Fruit fly (Drosophila melanogaster) whole organism, embryonic: Measurements from ENCODE around the gene sky.

Experiments
- Ada2b ChIP-seq: fragments of 200-800 bp; sonication (Bioruptor generic); IDR thresholded peaks from 2 replicates; pipeline ENCODE4 v1.3.6; 2022; ENCODE audit warnings: missing biosample characterization, missing genetic modification characterization
- Atf6 ChIP-seq: fragments of 200-800 bp; sonication (Bioruptor generic); IDR thresholded peaks from 2 replicates; pipeline ENCODE4 v1.3.6; 2022; ENCODE audit warnings: missing biosample characterization, missing genetic modification characterization
- CG11456 ChIP-seq: fragments of 200-800 bp; sonication (Bioruptor generic); IDR thresholded peaks from 3 replicates; pipeline ENCODE4 v1.3.6; 2022; ENCODE audit warnings: missing biosample characterization, missing genetic modification characterization
- CG12104 ChIP-seq: fragments of 200-800 bp; sonication (Bioruptor generic); optimal IDR thresholded peaks from 3 replicates; lab custom pipeline; 2016; ENCODE audit warnings: missing biosample characterization, missing genetic modification characterization
- CG13424 ChIP-seq: fragments of 200-800 bp; sonication (Bioruptor generic); optimal IDR thresholded peaks from 2 replicates; lab custom pipeline; 2019; ENCODE audit warnings: missing biosample characterization, mild to moderate bottlenecking, missing genetic modification characterization, moderate library complexity
- CG13624 ChIP-seq: fragments of 200-800 bp; sonication (Bioruptor generic); optimal IDR thresholded peaks from 2 replicates; lab custom pipeline; 2016; ENCODE audit warnings: missing biosample characterization, missing genetic modification characterization
- CG14710 ChIP-seq: fragments of 200-800 bp; sonication (Bioruptor generic); optimal IDR thresholded peaks from 3 replicates; lab custom pipeline; 2019; ENCODE audit warnings: missing biosample characterization, mild to moderate bottlenecking, missing genetic modification characterization, moderate library complexity
- CG15696 ChIP-seq: fragments of 200-800 bp; sonication (Bioruptor generic); optimal IDR thresholded peaks from 2 replicates; lab custom pipeline; 2019; ENCODE audit warnings: missing biosample characterization, mild to moderate bottlenecking, missing genetic modification characterization, moderate library complexity
- CG3838 ChIP-seq: fragments of 200-800 bp; sonication (Bioruptor generic); optimal IDR thresholded peaks from 3 replicates; lab custom pipeline; 2016; ENCODE audit warnings: missing biosample characterization, missing genetic modification characterization
- CG3995 ChIP-seq: fragments of 200-800 bp; sonication (Bioruptor generic); optimal IDR thresholded peaks from 3 replicates; lab custom pipeline; 2016; ENCODE audit warnings: missing biosample characterization, missing genetic modification characterization
- CG4282 ChIP-seq: fragments of 200-800 bp; sonication (Bioruptor generic); optimal IDR thresholded peaks from 2 replicates; lab custom pipeline; 2016; ENCODE audit warnings: missing biosample characterization, missing genetic modification characterization
- CG7839 ChIP-seq: fragments of 200-800 bp; sonication (Bioruptor generic); optimal IDR thresholded peaks from 3 replicates; lab custom pipeline; 2018; ENCODE audit warnings: missing biosample characterization, mild to moderate bottlenecking, missing genetic modification characterization, moderate library complexity
- Deaf1 ChIP-seq: fragments of 200-800 bp; optimal IDR thresholded peaks from 3 replicates; lab custom pipeline; 2019; ENCODE audit warnings: missing biosample characterization, mild to moderate bottlenecking, missing genetic modification characterization, moderate library complexity
- Dref ChIP-seq: fragments of 200-800 bp; sonication (Bioruptor generic); IDR thresholded peaks from 2 replicates; pipeline ENCODE4 v1.3.6; 2022; ENCODE audit warnings: missing biosample characterization, missing genetic modification characterization
- ERR ChIP-seq: fragments of 200-800 bp; sonication (Bioruptor generic); optimal IDR thresholded peaks from 2 replicates; lab custom pipeline; 2016; ENCODE audit warnings: missing biosample characterization, missing genetic modification characterization
- HLH4C ChIP-seq: fragments of 200-800 bp; sonication (Bioruptor generic); IDR thresholded peaks from 3 replicates; pipeline ENCODE4 v1.3.6; 2022; ENCODE audit warnings: missing biosample characterization, missing genetic modification characterization; ENCODE audit not compliant: partially characterized antibody
- HmgD ChIP-seq: fragments of 200-800 bp; sonication (Bioruptor generic); optimal IDR thresholded peaks from 3 replicates; lab custom pipeline; 2016; ENCODE audit warnings: missing biosample characterization, missing genetic modification characterization
- Hsf ChIP-seq: fragments of 200-800 bp; sonication (Bioruptor generic); optimal IDR thresholded peaks from 3 replicates; lab custom pipeline; 2016; ENCODE audit warnings: missing biosample characterization, missing genetic modification characterization
- Med ChIP-seq: fragments of 200-800 bp; sonication (Bioruptor generic); peaks from one replicate; lab custom pipeline; 2016; ENCODE audit warnings: missing biosample characterization, missing genetic modification characterization, mild to moderate bottlenecking, inconsistent platforms, moderate library complexity
- NC2β ChIP-seq: fragments of 200-800 bp; sonication (Bioruptor generic); optimal IDR thresholded peaks from 2 replicates; lab custom pipeline; 2016; ENCODE audit warnings: missing biosample characterization, missing genetic modification characterization
- NFAT ChIP-seq: fragments of 200-800 bp; sonication (Bioruptor generic); IDR thresholded peaks from 2 replicates; pipeline ENCODE4 v1.3.6; 2022; ENCODE audit warnings: missing biosample characterization, missing genetic modification characterization
- Neu2 ChIP-seq: fragments of 200-800 bp; sonication (Bioruptor generic); optimal IDR thresholded peaks from 3 replicates; lab custom pipeline; 2016; ENCODE audit warnings: missing biosample characterization, missing genetic modification characterization, borderline replicate concordance
- Sox100B ChIP-seq: fragments of 200-800 bp; sonication (Bioruptor generic); optimal IDR thresholded peaks from 3 replicates; lab custom pipeline; 2018; ENCODE audit warnings: missing biosample characterization, mild to moderate bottlenecking, missing genetic modification characterization
- Usf ChIP-seq: fragments of 200-800 bp; sonication (Bioruptor generic); optimal IDR thresholded peaks from 2 replicates; lab custom pipeline; 2017; ENCODE audit warnings: missing genotype, missing biosample characterization, missing genetic modification characterization
- Vsx1 ChIP-seq: fragments of 200-800 bp; sonication (Bioruptor generic); optimal IDR thresholded peaks from 2 replicates; lab custom pipeline; 2017; ENCODE audit warnings: missing biosample characterization, mild to moderate bottlenecking, missing genetic modification characterization, missing genetic modification reagents
- YL-1 ChIP-seq: fragments of 200-800 bp; sonication (Bioruptor generic); optimal IDR thresholded peaks from 3 replicates; lab custom pipeline; 2017; ENCODE audit warnings: missing biosample characterization, mild to moderate bottlenecking, missing genetic modification characterization
- bcd ChIP-seq: fragments of 200-800 bp; sonication (Bioruptor generic); optimal IDR thresholded peaks from 2 replicates; lab custom pipeline; 2017; ENCODE audit warnings: missing biosample characterization, mild to moderate bottlenecking, missing genetic modification characterization
- cad ChIP-seq: fragments of >200 bp; optimal IDR thresholded peaks from 2 replicates; lab custom pipeline; 2017; ENCODE audit warnings: missing biosample characterization, missing genetic modification characterization
- chm ChIP-seq: fragments of 200-800 bp; sonication (Bioruptor generic); IDR thresholded peaks from 2 replicates; pipeline ENCODE4 v1.3.6; 2022; ENCODE audit warnings: missing biosample characterization, missing genetic modification characterization
- gt ChIP-seq: fragments of 200-800 bp; sonication (Bioruptor generic); IDR thresholded peaks from 2 replicates; pipeline ENCODE4 v1.3.6; 2022; ENCODE audit warnings: missing biosample characterization, missing genetic modification characterization
- ham ChIP-seq: fragments of 200-800 bp; sonication (Bioruptor generic); IDR thresholded peaks from 2 replicates; pipeline ENCODE4 v1.3.6; 2022; ENCODE audit warnings: missing biosample characterization, missing genetic modification characterization
- hth ChIP-seq: fragments of >200 bp; optimal IDR thresholded peaks from 2 replicates; lab custom pipeline; 2017; ENCODE audit warnings: inconsistent platforms
- klu ChIP-seq: fragments of 200-800 bp; sonication (Bioruptor generic); IDR thresholded peaks from 2 replicates; pipeline ENCODE4 v1.3.6; 2022; ENCODE audit warnings: missing biosample characterization, missing genetic modification characterization
- mld ChIP-seq: fragments of 200-800 bp; sonication (Bioruptor generic); IDR thresholded peaks from 3 replicates; pipeline ENCODE4 v1.3.6; 2022; ENCODE audit warnings: missing biosample characterization, missing genetic modification characterization; ENCODE audit not compliant: partially characterized antibody
- nerfin-1 ChIP-seq: fragments of 200-800 bp; sonication (Bioruptor generic); optimal IDR thresholded peaks from 3 replicates; lab custom pipeline; 2019; ENCODE audit warnings: missing biosample characterization, mild to moderate bottlenecking, missing genetic modification characterization, moderate library complexity
- nom ChIP-seq: fragments of 200-800 bp; sonication (Bioruptor generic); optimal IDR thresholded peaks from 2 replicates; lab custom pipeline; 2017; ENCODE audit warnings: missing biosample characterization, missing genetic modification characterization, mild to moderate bottlenecking, moderate library complexity, missing genetic modification reagents
- pan ChIP-seq, 4 experiments: fragments of >200 bp in 3 of 4; fragments of 200-800 bp in 1 of 4; sonication (Bioruptor generic) in 1 of 4; optimal IDR thresholded peaks in 3 of 4; IDR thresholded peaks in 1 of 4; 2 replicates each; pipeline versions ENCODE4 v1.3.6 to Lab custom; 2017 to 2022; ENCODE audit warnings: missing biosample characterization in 2 of 4, missing genetic modification characterization in 2 of 4, mixed read lengths in 1 of 4
- peb ChIP-seq: fragments of 200-800 bp; sonication (Bioruptor generic); IDR thresholded peaks from 2 replicates; pipeline ENCODE4 v1.3.6; 2022; ENCODE audit warnings: missing biosample characterization, missing genetic modification characterization
- ranshi ChIP-seq: fragments of 200-800 bp; sonication (Bioruptor generic); IDR thresholded peaks from 2 replicates; pipeline ENCODE4 v1.3.6; 2022; ENCODE audit warnings: missing biosample characterization, missing genetic modification characterization
- sens-2 ChIP-seq: fragments of 200-800 bp; sonication (Bioruptor generic); IDR thresholded peaks from 2 replicates; pipeline ENCODE4 v1.3.6; 2022; ENCODE audit warnings: missing biosample characterization, missing genetic modification characterization
- sna ChIP-seq: fragments of 200-800 bp; sonication (Bioruptor generic); IDR thresholded peaks from 2 replicates; pipeline ENCODE4 v1.3.6; 2022; ENCODE audit warnings: missing biosample characterization, missing genetic modification characterization; ENCODE audit not compliant: partially characterized antibody
- sob ChIP-seq: fragments of 200-800 bp; sonication (Bioruptor generic); IDR thresholded peaks from 2 replicates; pipeline ENCODE4 v1.3.6; 2022; ENCODE audit warnings: missing biosample characterization, missing genetic modification characterization
- sqz ChIP-seq: fragments of 200-800 bp; sonication (Bioruptor generic); optimal IDR thresholded peaks from 3 replicates; lab custom pipeline; 2018; ENCODE audit warnings: missing biosample characterization, mild to moderate bottlenecking, missing genetic modification characterization
- sug ChIP-seq: fragments of 200-800 bp; optimal IDR thresholded peaks from 2 replicates; lab custom pipeline; 2019; ENCODE audit warnings: missing biosample characterization, mild to moderate bottlenecking, missing genetic modification characterization, moderate library complexity
- tll ChIP-seq, 2 experiments: fragments of 200-800 bp in 1 of 2; fragments of >200 bp in 1 of 2; sonication (Bioruptor generic) in 1 of 2; optimal IDR thresholded peaks; 2 replicates each; lab custom pipeline; 2017 to 2019; ENCODE audit warnings: missing biosample characterization in 2 of 2, missing genetic modification characterization in 2 of 2, mild to moderate bottlenecking in 1 of 2, moderate library complexity in 1 of 2

Gene sky

DNA sequence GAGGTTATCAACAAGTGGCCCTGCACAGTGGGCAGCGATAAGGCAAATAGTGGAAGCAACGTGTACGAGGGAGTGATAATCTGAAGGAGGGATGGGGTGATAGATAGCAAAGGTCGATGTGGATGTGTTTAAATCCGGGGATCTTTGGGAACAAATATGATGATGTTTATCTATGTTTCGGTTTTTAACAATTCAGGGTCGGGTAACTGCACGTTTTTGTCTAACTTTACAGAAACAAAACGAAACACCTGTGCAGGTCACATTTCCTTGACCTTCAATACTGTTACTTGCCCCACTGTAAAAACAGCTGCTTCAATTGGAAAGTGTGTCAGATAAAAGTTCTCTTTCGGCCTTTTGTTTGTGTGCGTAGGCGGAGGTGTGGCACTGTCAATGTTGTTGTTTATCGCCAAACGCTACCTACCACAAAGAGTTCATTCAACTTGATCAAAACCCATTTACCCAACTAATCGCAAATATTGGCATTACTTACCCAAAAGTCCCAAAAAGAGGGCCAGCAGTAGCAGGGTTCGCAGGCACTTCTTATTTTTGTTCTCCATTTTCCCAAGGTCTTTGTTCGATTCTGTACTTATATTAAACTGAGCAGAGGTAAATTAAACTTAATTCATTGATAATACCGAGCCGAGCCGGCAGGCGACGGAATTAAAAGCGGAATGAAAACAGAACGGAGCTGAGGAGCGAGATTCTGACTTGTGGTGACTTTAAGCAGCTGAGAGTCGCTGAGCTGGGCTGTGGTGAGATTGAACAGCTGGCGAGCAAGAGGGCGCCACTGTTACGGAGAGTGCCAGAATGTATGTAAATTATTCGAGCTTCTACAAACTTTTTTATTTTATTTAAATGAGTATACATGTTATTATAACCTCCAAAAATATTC, 3.7 kb upstream of the sky start, which contains the start of gene Mtp (continued):
- TF ChIP-seq nerfin-1 (tag; lab: Kevin White, UChicago) (peak; percentile 38), Deaf1 (tag; lab: Kevin White, UChicago) (no peak), hth (lab: Kevin White, UChicago) (no peak), gt (no peak; the same call in 1 of the 2 replicates), tll (GFP tag; optimal IDR thresholded peaks at IDR 0.05; lab: Kevin White, UChicago) (peak; percentile 39 to 76), CG7839 (tag; lab: Kevin White, UChicago) (peak; percentile 82), bcd (GFP tag; lab: Kevin White, UChicago) (peak; percentile 76), Ada2b (GFP tag; lab: Robert Waterston, UW) (peak; percentile 46; the same call in 1 of the 2 replicates), CG11456 (GFP tag; lab: Robert Waterston, UW) (peak; percentile 61; the same call in 1 of the 3 replicates), CG3838 (GFP tag; lab: Kevin White, UChicago) (no peak), sqz (GFP tag; lab: Kevin White, UChicago) (peak; percentile 7)

- no peak for TF ChIP-seq CG3838 (GFP tag; lab: Kevin White, UChicago)
- TF ChIP-seq Vsx1 (GFP tag; lab: Kevin White, UChicago), result peak; percentile 54
- peak; percentile 76 for TF ChIP-seq CG13424
- no peak for TF ChIP-seq pan (optimal IDR thresholded peaks at IDR 0.05; lab: Kevin White, UChicago)
- peak in 1 of 2 experiments; percentile 45 for TF ChIP-seq pan (GFP tag; optimal IDR thresholded peaks at IDR 0.05 in 1 of 2, IDR thresholded peaks at IDR 0.05 in 1 of 2)
- TF ChIP-seq Neu2 (GFP tag; lab: Kevin White, UChicago), result no peak
- no peak for TF ChIP-seq CG3995
- peak; percentile 61 for TF ChIP-seq CG12104 (GFP tag; lab: Kevin White, UChicago)
- peak; percentile 79 for TF ChIP-seq Atf6
- no peak for TF ChIP-seq sna
- no peak for TF ChIP-seq CG14710
- TF ChIP-seq sens-2, result peak; percentile 58; the same call in 1 of the 2 replicates
- TF ChIP-seq sob (GFP tag; lab: Robert Waterston, UW), result peak; percentile 55
- TF ChIP-seq ranshi (GFP tag; lab: Robert Waterston, UW), result no peak; the same call in 1 of the 2 replicates
- TF ChIP-seq nom, result no peak
- no peak for TF ChIP-seq Dref (GFP tag; lab: Robert Waterston, UW)
- peak; percentile 60 for TF ChIP-seq Hsf (GFP tag; lab: Kevin White, UChicago)
- TF ChIP-seq Sox100B, result no peak
- no peak for TF ChIP-seq CG15696 (tag; lab: Kevin White, UChicago)
- peak; percentile 43 for TF ChIP-seq Usf (GFP tag; lab: Kevin White, UChicago)
- no peak for TF ChIP-seq NFAT (GFP tag; lab: Robert Waterston, UW)
- TF ChIP-seq YL-1 (GFP tag; lab: Kevin White, UChicago), result peak; percentile 73
- TF ChIP-seq mld (GFP tag; lab: Robert Waterston, UW), result no peak
- TF ChIP-seq NC2β (GFP tag; lab: Kevin White, UChicago), result peak; percentile 78
- no peak for TF ChIP-seq klu
- TF ChIP-seq sug, result peak; percentile 70
- no peak for TF ChIP-seq ham (GFP tag; lab: Robert Waterston, UW)
- TF ChIP-seq peb, result peak; percentile 38; the same call in 1 of the 2 replicates
- TF ChIP-seq CG4282 (GFP tag; lab: Kevin White, UChicago), result no peak
- no peak for TF ChIP-seq tll (GFP tag; optimal IDR thresholded peaks at IDR 0.05; lab: Kevin White, UChicago)
- peak; percentile 91 for TF ChIP-seq chm
- TF ChIP-seq cad (GFP tag; lab: Kevin White, UChicago), result no peak
- TF ChIP-seq HmgD (GFP tag; lab: Kevin White, UChicago), result no peak
- TF ChIP-seq CG13624 (GFP tag; lab: Kevin White, UChicago), result peak; percentile 73
- TF ChIP-seq HLH4C (GFP tag; lab: Robert Waterston, UW), result no peak
- peak; percentile 79 for TF ChIP-seq ERR (GFP tag; lab: Kevin White, UChicago)
- peak; percentile 94 for TF ChIP-seq Med (GFP tag; lab: Kevin White, UChicago)
Observed at dm6 chr2L:20918056-20918674, 566 bp downstream of the sky start.
